Fruit fly (Drosophila melanogaster) whole organism, pupa: ENCODE results near the gene p.

Experiments used
- CG10348 ChIP-seq: fragments of 200-800 bp; sonication (Bioruptor generic); IDR thresholded peaks from 2 replicates; pipeline ENCODE4 v1.3.6; 2022; ENCODE audit warnings: missing biosample characterization, missing genetic modification characterization
- CG12605 ChIP-seq: fragments of 200-800 bp; sonication (Bioruptor generic); IDR thresholded peaks from 2 replicates; pipeline ENCODE4 v1.3.6; 2022; ENCODE audit warnings: missing biosample characterization, missing genetic modification characterization
- CG13204 ChIP-seq: fragments of 200-800 bp; sonication (Bioruptor generic); optimal IDR thresholded peaks from 2 replicates; lab custom pipeline; 2018; ENCODE audit warnings: missing biosample characterization, mild to moderate bottlenecking, missing genetic modification characterization, moderate library complexity
- CG14655 ChIP-seq: fragments of 200-800 bp; sonication (Bioruptor generic); optimal IDR thresholded peaks from 3 replicates; lab custom pipeline; 2017; ENCODE audit warnings: mild to moderate bottlenecking, missing biosample characterization, missing genetic modification reagents, missing genetic modification characterization
- CG15710 ChIP-seq: fragments of 200-800 bp; sonication (Bioruptor generic); optimal IDR thresholded peaks from 2 replicates; lab custom pipeline; 2018; ENCODE audit warnings: missing biosample characterization, mild to moderate bottlenecking, missing genetic modification characterization, moderate library complexity
- CG17806 ChIP-seq: fragments of 200-800 bp; sonication (Bioruptor generic); optimal IDR thresholded peaks from 2 replicates; lab custom pipeline; 2018; ENCODE audit warnings: missing biosample characterization, mild to moderate bottlenecking, missing genetic modification characterization, moderate library complexity
- CG32121 ChIP-seq: fragments of 200-800 bp; sonication (Bioruptor generic); IDR thresholded peaks from 2 replicates; pipeline ENCODE4 v1.3.6; 2022; ENCODE audit warnings: missing biosample characterization, missing genetic modification characterization
- CG34367 ChIP-seq: fragments of 200-800 bp; sonication (Bioruptor generic); optimal IDR thresholded peaks from 2 replicates; lab custom pipeline; 2018; ENCODE audit warnings: missing biosample characterization, mild to moderate bottlenecking, missing genetic modification characterization
- CG4496 ChIP-seq: fragments of 200-800 bp; sonication (Bioruptor generic); IDR thresholded peaks from 3 replicates; pipeline ENCODE4 v1.3.6; 2022; ENCODE audit warnings: missing biosample characterization, missing genetic modification characterization
- CG8159 ChIP-seq: fragments of 200-800 bp; sonication (Bioruptor generic); optimal IDR thresholded peaks from 3 replicates; lab custom pipeline; 2018; ENCODE audit warnings: missing biosample characterization, mild to moderate bottlenecking, missing genetic modification characterization, moderate library complexity
- CG8301 ChIP-seq: fragments of 200-800 bp; sonication (Bioruptor generic); optimal IDR thresholded peaks from 2 replicates; lab custom pipeline; 2018; ENCODE audit warnings: missing biosample characterization, mild to moderate bottlenecking, missing genetic modification characterization
- CG9948 ChIP-seq: fragments of 200-800 bp; sonication (Bioruptor generic); optimal IDR thresholded peaks from 2 replicates; lab custom pipeline; 2018; ENCODE audit warnings: missing biosample characterization, mild to moderate bottlenecking, missing genetic modification characterization, moderate library complexity
- D1 ChIP-seq: fragments of 200-800 bp; sonication (Bioruptor generic); optimal IDR thresholded peaks from 2 replicates; lab custom pipeline; 2018; ENCODE audit warnings: missing biosample characterization, mild to moderate bottlenecking, missing genetic modification characterization, moderate library complexity
- EcR ChIP-seq: fragments of 200-800 bp; sonication (Bioruptor generic); optimal IDR thresholded peaks from 3 replicates; lab custom pipeline; 2019; ENCODE audit warnings: missing biosample characterization, missing genetic modification characterization, mild to moderate bottlenecking, moderate library complexity, missing genetic modification reagents
- Ets98B ChIP-seq: fragments of 200-800 bp; sonication (Bioruptor generic); IDR thresholded peaks from 2 replicates; pipeline ENCODE4 v1.3.6; 2022; ENCODE audit warnings: missing biosample characterization, missing genetic modification characterization
- Pif1A ChIP-seq: fragments of 200-800 bp; sonication (Bioruptor generic); optimal IDR thresholded peaks from 3 replicates; lab custom pipeline; 2016; ENCODE audit warnings: missing biosample characterization, missing genetic modification characterization
- Pif1B ChIP-seq: fragments of 200-800 bp; sonication (Bioruptor generic); optimal IDR thresholded peaks from 3 replicates; lab custom pipeline; 2016; ENCODE audit warnings: missing biosample characterization, missing genetic modification characterization
- Snoo ChIP-seq: fragments of 200-800 bp; sonication (Bioruptor generic); optimal IDR thresholded peaks from 3 replicates; lab custom pipeline; 2017; ENCODE audit warnings: missing biosample characterization, mild to moderate bottlenecking, missing genetic modification characterization, inconsistent platforms
- fd96Ca ChIP-seq: fragments of 200-800 bp; sonication (Bioruptor generic); IDR thresholded peaks from 3 replicates; pipeline ENCODE4 v1.3.6; 2022; ENCODE audit warnings: missing biosample characterization, missing genetic modification characterization
- gl ChIP-seq: fragments of 200-800 bp; sonication (Bioruptor generic); optimal IDR thresholded peaks from 2 replicates; lab custom pipeline; 2018; ENCODE audit warnings: missing biosample characterization, mild to moderate bottlenecking, missing genetic modification characterization
- rn ChIP-seq: fragments of 200-800 bp; sonication (Bioruptor generic); IDR thresholded peaks from 2 replicates; pipeline ENCODE4 v1.3.6; 2022; ENCODE audit warnings: missing biosample characterization, missing genetic modification characterization

Gene p

DNA sequence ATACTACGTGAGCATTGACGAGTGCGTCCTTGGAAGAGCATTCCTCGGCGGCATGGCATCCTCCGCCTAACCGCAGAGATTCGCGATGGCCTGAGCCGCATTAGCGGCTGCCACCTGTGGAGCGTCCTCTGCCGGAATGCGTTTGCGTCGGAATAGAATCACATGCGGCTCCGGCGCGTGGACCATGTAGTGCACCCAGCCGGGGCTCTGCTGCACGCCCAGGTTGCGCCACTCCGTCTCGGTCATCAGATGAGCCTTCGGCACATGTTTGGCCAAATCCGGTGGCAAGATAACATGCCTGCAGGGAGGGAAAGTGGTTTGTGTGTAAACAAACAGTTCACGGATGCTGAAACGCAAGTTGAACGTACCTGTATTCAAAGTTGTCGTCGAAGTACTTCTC, 44.9 kb upstream of the p start:
- peak; percentile 55; the same call in 1 of the 2 replicates for TF ChIP-seq CG12605 (GFP tag; lab: Robert Waterston, UW)
- TF ChIP-seq CG9948 (tag; lab: Kevin White, UChicago) = no peak

DNA sequence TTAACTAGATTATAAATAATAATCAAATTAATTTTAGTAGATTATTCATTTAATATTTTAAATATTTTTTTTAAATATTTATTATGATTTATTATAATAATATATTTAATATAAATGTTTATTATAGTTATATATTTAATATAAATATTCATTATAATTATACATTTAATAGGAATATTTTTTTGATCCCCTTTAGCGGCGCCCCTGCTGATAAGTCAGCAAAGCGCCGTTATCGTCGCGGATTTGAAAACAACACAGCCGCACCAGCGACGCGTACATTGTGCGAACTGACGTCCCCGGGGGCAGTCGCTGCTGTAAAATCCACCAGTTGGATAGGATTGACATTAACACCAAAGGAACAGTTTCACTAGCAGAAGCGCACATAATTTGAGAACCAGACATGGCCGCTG, 42.2 kb upstream of the p start, which contains the start of gene CG8112:
TSS of gene CG8112 (plus strand) at position 212 of the 410 bp plus-strand sequence.
- TF ChIP-seq CG8159 (tag; lab: Kevin White, UChicago) (peak; percentile 23), CG9948 (tag; lab: Kevin White, UChicago) (no peak), Snoo (tag; lab: Kevin White, UChicago) (peak; percentile 30), Pif1B (GFP tag; lab: Kevin White, UChicago) (peak; percentile 38), fd96Ca (GFP tag; lab: Robert Waterston, UW) (no peak), CG13204 (GFP tag; lab: Kevin White, UChicago) (no peak), CG12605 (GFP tag; lab: Robert Waterston, UW) (0 out of 2 replicates have a peak, but pooled peaks have one; percentile 9), Ets98B (peak; percentile 20; the same call in 1 of the 2 replicates), CG17806 (tag; lab: Kevin White, UChicago) (peak; percentile 5), CG4496 (GFP tag; lab: Robert Waterston, UW) (peak; percentile 12; the same call in 1 of the 3 replicates), CG15710 (tag; lab: Kevin White, UChicago) (peak; percentile 25)

DNA sequence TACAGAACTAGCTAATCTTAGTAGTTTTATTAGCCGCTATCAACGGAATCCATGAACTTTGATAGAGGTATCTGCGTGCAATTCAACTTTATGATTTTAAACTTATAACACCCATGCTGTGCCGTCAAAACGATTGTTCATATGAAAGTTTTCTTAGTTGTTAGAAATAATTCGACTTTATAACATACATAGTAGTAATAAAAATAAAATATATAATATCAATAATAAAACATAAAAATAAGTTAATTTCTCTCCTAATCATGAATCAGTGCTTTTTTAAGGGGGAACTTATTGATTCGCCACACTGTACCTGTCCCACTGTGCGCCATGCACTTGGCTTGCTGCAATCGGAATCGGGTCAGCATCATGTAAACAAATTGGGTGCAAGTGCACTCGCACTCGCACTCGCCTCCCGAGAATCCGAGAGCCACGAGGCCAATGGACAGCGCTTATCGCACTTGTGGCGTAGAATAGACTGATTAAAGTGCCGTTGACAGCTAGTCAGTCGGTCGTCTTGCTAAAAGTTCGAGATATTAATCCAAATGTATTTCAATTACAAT, 41.5 kb upstream of the p start:
- TF ChIP-seq CG34367 (no peak), CG32121 (GFP tag; lab: Robert Waterston, UW) (peak; percentile 50), CG13204 (GFP tag; lab: Kevin White, UChicago) (no peak), Pif1B (GFP tag; lab: Kevin White, UChicago) (no peak), CG14655 (GFP tag; lab: Kevin White, UChicago) (peak; percentile 19), EcR (peak; percentile 95), Snoo (tag; lab: Kevin White, UChicago) (no peak), fd96Ca (GFP tag; lab: Robert Waterston, UW) (peak; percentile 45; the same call in 1 of the 3 replicates), D1 (no peak), CG8159 (tag; lab: Kevin White, UChicago) (peak; percentile 14), Pif1A (GFP tag; lab: Kevin White, UChicago) (no peak), CG8301 (tag; lab: Kevin White, UChicago) (no peak), Ets98B (peak; percentile 59), CG4496 (GFP tag; lab: Robert Waterston, UW) (peak; percentile 28; the same call in 1 of the 3 replicates), gl (no peak), CG15710 (tag; lab: Kevin White, UChicago) (no peak)

DNA sequence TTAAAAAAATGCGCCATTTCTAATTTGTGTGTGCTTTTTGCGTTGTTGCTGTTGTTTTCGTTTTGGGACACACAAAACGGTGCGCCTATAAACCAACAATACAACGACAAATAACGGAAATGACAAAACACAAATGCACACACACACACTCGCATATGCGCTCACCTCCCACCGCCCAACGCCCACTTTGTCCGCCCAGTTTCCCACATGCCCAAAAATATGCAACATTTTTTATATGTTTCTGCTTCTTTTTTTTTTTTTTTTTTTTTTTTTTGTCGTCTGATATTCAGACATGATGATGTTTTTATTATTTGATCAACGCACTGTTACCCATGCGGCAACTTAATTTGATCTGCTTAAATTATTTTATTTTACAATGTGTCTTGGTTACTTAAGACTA, 36.7 kb upstream of the p start:
- TF ChIP-seq CG14655 (GFP tag; lab: Kevin White, UChicago) (no peak), CG8159 (tag; lab: Kevin White, UChicago) (peak; percentile 12), rn (GFP tag; lab: Robert Waterston, UW) (no peak), D1 (no peak), CG15710 (tag; lab: Kevin White, UChicago) (no peak)

DNA sequence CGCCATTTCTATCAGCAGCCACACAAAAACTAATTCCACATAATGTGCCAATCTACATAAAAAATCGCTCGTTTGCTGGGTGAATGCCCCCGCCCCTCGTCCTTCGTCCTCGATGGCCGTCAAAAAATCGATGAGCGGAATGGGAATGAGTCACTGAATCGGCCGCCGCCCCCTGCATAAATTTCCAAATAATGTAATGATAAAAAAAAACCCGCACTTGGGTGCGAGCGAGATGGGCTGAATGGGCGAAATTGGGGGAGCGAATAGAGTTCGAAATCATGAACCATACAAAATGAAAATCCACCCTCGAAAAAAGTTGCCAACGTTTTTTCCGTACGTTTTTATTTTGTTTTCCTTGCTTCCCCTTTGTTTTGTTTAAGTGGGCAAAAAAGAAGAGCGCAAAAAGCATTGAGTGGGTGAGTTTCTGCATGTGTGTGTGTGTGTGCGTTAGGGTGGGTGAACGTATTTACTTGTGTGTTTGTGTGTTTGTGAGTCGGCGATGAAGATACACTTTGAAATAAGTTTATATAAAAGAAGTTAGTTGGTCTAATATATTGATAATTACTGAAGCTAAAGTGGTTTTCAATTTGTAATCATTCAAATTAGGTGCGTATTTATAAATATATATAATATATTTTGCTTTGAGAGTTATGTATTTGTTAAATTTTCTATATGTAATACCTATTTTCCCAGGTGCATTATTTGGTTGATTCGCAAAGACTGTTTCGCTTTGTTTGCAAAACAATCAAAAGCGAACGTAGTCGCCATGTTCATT, 35.0 kb upstream of the p start:
- TF ChIP-seq Snoo (tag; lab: Kevin White, UChicago) = no peak
- peak; percentile 38 for TF ChIP-seq CG14655 (GFP tag; lab: Kevin White, UChicago)
- peak; percentile 36 for TF ChIP-seq CG34367
- no peak for TF ChIP-seq CG10348 (GFP tag; lab: Robert Waterston, UW)
- peak; percentile 57; the same call in 1 of the 2 replicates for TF ChIP-seq CG12605 (GFP tag; lab: Robert Waterston, UW)
- peak; percentile 30 for TF ChIP-seq CG13204 (GFP tag; lab: Kevin White, UChicago)
- peak; percentile 78 for TF ChIP-seq gl
- TF ChIP-seq Pif1B (GFP tag; lab: Kevin White, UChicago) = peak; percentile 13
- no peak for TF ChIP-seq fd96Ca (GFP tag; lab: Robert Waterston, UW)
- no peak for TF ChIP-seq CG4496 (GFP tag; lab: Robert Waterston, UW)
- TF ChIP-seq EcR = no peak
- no peak for TF ChIP-seq CG17806 (tag; lab: Kevin White, UChicago)
- peak; percentile 53 for TF ChIP-seq CG8159 (tag; lab: Kevin White, UChicago)
- TF ChIP-seq CG8301 (tag; lab: Kevin White, UChicago) = no peak
- peak; percentile 33 for TF ChIP-seq Pif1A (GFP tag; lab: Kevin White, UChicago)
- TF ChIP-seq Ets98B = no peak
- TF ChIP-seq D1 = no peak
- TF ChIP-seq, all 21 proteins: peak for 8

DNA sequence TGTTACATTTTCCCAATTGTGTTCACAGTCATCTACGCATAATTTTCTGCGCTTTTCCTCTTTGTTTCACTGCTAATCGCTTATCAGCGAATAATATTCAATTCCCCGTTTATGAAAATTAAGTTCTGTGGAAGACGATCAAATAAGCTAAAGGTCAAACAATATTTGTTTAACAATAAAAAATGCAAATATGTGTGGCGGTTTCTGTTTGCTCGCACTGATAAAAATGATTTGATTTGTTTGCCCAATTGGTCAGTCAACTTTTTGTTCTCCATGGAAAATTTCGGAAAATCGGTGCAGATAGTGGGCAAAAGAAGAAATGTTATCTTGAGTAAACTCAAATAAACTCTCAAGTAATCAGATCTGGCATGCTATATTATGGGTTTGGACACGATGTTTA, 34.2 kb upstream of the p start:
- TF ChIP-seq Snoo (tag; lab: Kevin White, UChicago) (no peak), CG9948 (tag; lab: Kevin White, UChicago) (no peak), D1 (no peak), fd96Ca (GFP tag; lab: Robert Waterston, UW) (no peak), CG10348 (GFP tag; lab: Robert Waterston, UW) (no peak), CG12605 (GFP tag; lab: Robert Waterston, UW) (no peak), CG8301 (tag; lab: Kevin White, UChicago) (no peak), rn (GFP tag; lab: Robert Waterston, UW) (no peak), Pif1A (GFP tag; lab: Kevin White, UChicago) (no peak), CG17806 (tag; lab: Kevin White, UChicago) (no peak), CG34367 (no peak), CG32121 (GFP tag; lab: Robert Waterston, UW) (no peak), CG14655 (GFP tag; lab: Kevin White, UChicago) (no peak), Ets98B (no peak)
